Worm (Caenorhabditis elegans): ENCODE data around the gene dhrs-4.

DNA sequence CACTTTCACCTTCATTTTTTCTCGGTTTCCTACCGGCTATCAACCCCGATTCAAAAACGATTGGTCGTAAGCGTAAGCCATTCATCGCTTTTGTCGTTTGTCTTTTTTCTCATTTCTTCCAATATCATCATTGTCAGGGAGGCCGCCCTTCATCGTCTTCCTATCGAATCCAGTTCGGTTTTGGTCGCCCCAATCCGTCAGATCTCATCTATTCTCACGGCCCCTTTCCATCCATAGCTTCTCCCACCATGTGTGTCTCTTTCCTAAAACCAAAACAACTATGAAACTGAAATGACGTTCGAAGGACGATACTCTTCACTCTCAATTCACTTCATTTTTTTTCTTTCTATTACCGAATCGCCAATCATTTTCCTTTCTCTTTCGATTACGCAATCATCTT lies 46.6 kb upstream of the dhrs-4 start:
- TF ChIP-seq F57A8.1 (GFP tag; optimal IDR thresholded peaks at IDR 0.05), result no peak
- no peak for TF ChIP-seq nhr-179 (tag; optimal IDR thresholded peaks at IDR 0.05)
- TF ChIP-seq pha-4 (tag; optimal IDR thresholded peaks at IDR 0.05), result no peak
- no peak for TF ChIP-seq F23B12.7 (tag; optimal IDR thresholded peaks at IDR 0.05; ENCODE audit: insufficient read depth)
